Worm (Caenorhabditis elegans) whole organism, young adult: Measurements from ENCODE around the gene kin-2.

Source experiments
- F57C9.4 ChIP-seq: sonication (generic microtip); optimal IDR thresholded peaks from 2 replicates; lab custom pipeline; 2017; ENCODE audit warnings: mild to moderate bottlenecking, missing genetic modification characterization, missing compliant biosample characterization
- T07F8.4 ChIP-seq: sonication (generic microtip); optimal IDR thresholded peaks from 2 replicates; lab custom pipeline; 2016; ENCODE audit warnings: mild to moderate bottlenecking, missing genetic modification characterization, moderate library complexity, missing compliant biosample characterization
- T26A5.8 ChIP-seq: sonication (generic microtip); optimal IDR thresholded peaks from 2 replicates; lab custom pipeline; 2016; ENCODE audit warnings: missing genetic modification characterization, missing compliant biosample characterization
- Y95B8A.8 ChIP-seq: fragments of 200-800 bp; sonication (Bioruptor generic); IDR thresholded peaks from 2 replicates; pipeline ENCODE4 v1.3.6; 2022; ENCODE audit warnings: missing genetic modification reagents, missing genetic modification characterization, missing compliant biosample characterization
- ZK185.1 ChIP-seq: sonication (generic microtip); optimal IDR thresholded peaks from 2 replicates; lab custom pipeline; 2016; ENCODE audit warnings: mild to moderate bottlenecking, missing genetic modification characterization, missing compliant biosample characterization; ENCODE audit not compliant: poor library complexity, severe bottlenecking
- atf-7 ChIP-seq: sonication (generic microtip); optimal IDR thresholded peaks from 2 replicates; lab custom pipeline; 2017; ENCODE audit warnings: mild to moderate bottlenecking, missing genetic modification characterization, missing compliant biosample characterization
- athp-1 ChIP-seq: sonication (generic microtip); optimal IDR thresholded peaks from 2 replicates; lab custom pipeline; 2017; ENCODE audit warnings: mild to moderate bottlenecking, missing genetic modification characterization, missing compliant biosample characterization
- attf-3 ChIP-seq: fragments of 200-800 bp; sonication (Bioruptor generic); conservative IDR thresholded peaks from 2 replicates; pipeline ENCODE4 v1.3.6; 2022; ENCODE audit warnings: missing genetic modification reagents, missing genetic modification characterization, missing compliant biosample characterization
- attf-5 ChIP-seq: fragments of 200-800 bp; sonication (Bioruptor generic); optimal IDR thresholded peaks from 2 replicates; lab custom pipeline; 2018; ENCODE audit warnings: mild to moderate bottlenecking, missing genetic modification characterization, missing compliant biosample characterization
- ccch-3 ChIP-seq: fragments of 200-800 bp; sonication (Bioruptor generic); optimal IDR thresholded peaks from 2 replicates; lab custom pipeline; 2018; ENCODE audit warnings: mild to moderate bottlenecking, missing genetic modification characterization, missing compliant biosample characterization
- cebp-2 ChIP-seq: fragments of 200-800 bp; sonication (Bioruptor generic); IDR thresholded peaks from 2 replicates; pipeline ENCODE4 v1.3.6; 2022; ENCODE audit warnings: missing genetic modification characterization, missing compliant biosample characterization
- chd-7 ChIP-seq: sonication (generic microtip); optimal IDR thresholded peaks from 2 replicates; lab custom pipeline; 2016; ENCODE audit warnings: mild to moderate bottlenecking, missing genetic modification characterization, moderate library complexity, missing compliant biosample characterization
- die-1 ChIP-seq: sonication (generic microtip); optimal IDR thresholded peaks from 2 replicates; lab custom pipeline; 2016; ENCODE audit warnings: missing genotype, mild to moderate bottlenecking, missing genetic modification characterization, missing compliant biosample characterization
- dpl-1 ChIP-seq: fragments of 150-350 bp; optimal IDR thresholded peaks from 2 replicates; lab custom pipeline; 2014; ENCODE audit warnings: missing biosample characterization, missing genetic modification reagents, missing genetic modification characterization
- hlh-26 ChIP-seq: fragments of 200-800 bp; sonication (Bioruptor generic); conservative IDR thresholded peaks from 2 replicates; pipeline ENCODE4 v1.3.6; 2022; ENCODE audit warnings: missing genetic modification reagents, missing genetic modification characterization, missing compliant biosample characterization
- hrde-1 ChIP-seq: sonication (generic microtip); optimal IDR thresholded peaks from 2 replicates; lab custom pipeline; 2016; ENCODE audit warnings: missing genetic modification characterization, mild to moderate bottlenecking, missing compliant biosample characterization, moderate library complexity, missing genotype, missing genetic modification reagents, borderline replicate concordance
- hsf-1 ChIP-seq: fragments of 200-800 bp; sonication (Bioruptor generic); IDR thresholded peaks from 2 replicates; pipeline ENCODE4 v1.3.6; 2022; ENCODE audit warnings: missing genetic modification reagents, missing genetic modification characterization, missing compliant biosample characterization
- let-607 ChIP-seq, 2 experiments: fragments of 200-800 bp in 1 of 2; sonication (Bioruptor generic) in 1 of 2; sonication (generic microtip) in 1 of 2; optimal IDR thresholded peaks; 2 replicates each; lab custom pipeline; 2016 to 2018; ENCODE audit warnings: mild to moderate bottlenecking in 2 of 2, missing compliant biosample characterization in 2 of 2, missing genetic modification characterization in 2 of 2, moderate library complexity in 2 of 2, missing genotype in 1 of 2
- lir-1 ChIP-seq: fragments of 200-800 bp; sonication (Bioruptor generic); conservative IDR thresholded peaks from 2 replicates; pipeline ENCODE4 v1.3.6; 2022; ENCODE audit warnings: missing genetic modification reagents, missing genetic modification characterization, missing compliant biosample characterization
- mcd-1 ChIP-seq: fragments of 200-800 bp; sonication (Bioruptor generic); IDR thresholded peaks from 2 replicates; pipeline ENCODE4 v1.3.6; 2022; ENCODE audit warnings: missing genetic modification reagents, missing genetic modification characterization, missing compliant biosample characterization
- nfya-1 ChIP-seq: sonication (generic microtip); optimal IDR thresholded peaks from 2 replicates; lab custom pipeline; 2017; ENCODE audit warnings: antibody characterized with exemption, missing compliant biosample characterization, missing genetic modification characterization, borderline replicate concordance; ENCODE audit not compliant: insufficient read depth
- nhr-80 ChIP-seq: sonication (generic microtip); optimal IDR thresholded peaks from 2 replicates; lab custom pipeline; 2016; ENCODE audit warnings: missing genetic modification characterization, missing compliant biosample characterization
- pbrm-1 ChIP-seq: fragments of 200-800 bp; sonication (Bioruptor generic); IDR thresholded peaks from 2 replicates; pipeline ENCODE4 v1.3.6; 2022; ENCODE audit warnings: missing genetic modification reagents, missing genetic modification characterization, missing compliant biosample characterization
- repo-1 ChIP-seq: sonication (generic microtip); optimal IDR thresholded peaks from 2 replicates; lab custom pipeline; 2017; ENCODE audit warnings: mild to moderate bottlenecking, missing genetic modification characterization, missing compliant biosample characterization
- snpc-4 ChIP-seq, 5 experiments: fragments of 150-350 bp in 1 of 5; sonication (generic microtip) in 4 of 5; optimal IDR thresholded peaks; 2 replicates each; lab custom pipeline; 2014 to 2018; ENCODE audit warnings: missing genetic modification characterization in 5 of 5, missing biosample characterization in 3 of 5, antibody characterized with exemption in 2 of 5, mild to moderate bottlenecking in 2 of 5, missing compliant biosample characterization in 2 of 5, missing genotype in 2 of 5, moderate library complexity in 2 of 5, missing genetic modification reagents in 1 of 5
- somi-1 ChIP-seq: fragments of 200-800 bp; sonication (Bioruptor generic); optimal IDR thresholded peaks from 2 replicates; lab custom pipeline; 2018; ENCODE audit warnings: mild to moderate bottlenecking, missing genetic modification characterization, missing compliant biosample characterization
- sptf-2 ChIP-seq: fragments of 200-800 bp; sonication (Bioruptor generic); optimal IDR thresholded peaks from 2 replicates; lab custom pipeline; 2018; ENCODE audit warnings: mild to moderate bottlenecking, missing genetic modification characterization, missing compliant biosample characterization
- tbx-9 ChIP-seq: sonication (generic microtip); optimal IDR thresholded peaks from 2 replicates; lab custom pipeline; 2016; ENCODE audit warnings: borderline replicate concordance, missing genetic modification characterization, inconsistent platforms, missing compliant biosample characterization
- tlf-1 ChIP-seq: fragments of 200-800 bp; sonication (Bioruptor generic); optimal IDR thresholded peaks from 2 replicates; lab custom pipeline; 2018; ENCODE audit warnings: mild to moderate bottlenecking, missing genetic modification characterization, missing compliant biosample characterization
- zfh-2 ChIP-seq: fragments of 200-800 bp; sonication (Bioruptor generic); conservative IDR thresholded peaks from 2 replicates; pipeline ENCODE4 v1.3.6; 2022; ENCODE audit warnings: missing genetic modification reagents, missing genetic modification characterization, missing compliant biosample characterization
- ztf-3 ChIP-seq: fragments of 200-800 bp; sonication (Bioruptor generic); optimal IDR thresholded peaks from 2 replicates; lab custom pipeline; 2018; ENCODE audit warnings: mild to moderate bottlenecking, missing genetic modification characterization, missing compliant biosample characterization

kin-2 gene

DNA sequence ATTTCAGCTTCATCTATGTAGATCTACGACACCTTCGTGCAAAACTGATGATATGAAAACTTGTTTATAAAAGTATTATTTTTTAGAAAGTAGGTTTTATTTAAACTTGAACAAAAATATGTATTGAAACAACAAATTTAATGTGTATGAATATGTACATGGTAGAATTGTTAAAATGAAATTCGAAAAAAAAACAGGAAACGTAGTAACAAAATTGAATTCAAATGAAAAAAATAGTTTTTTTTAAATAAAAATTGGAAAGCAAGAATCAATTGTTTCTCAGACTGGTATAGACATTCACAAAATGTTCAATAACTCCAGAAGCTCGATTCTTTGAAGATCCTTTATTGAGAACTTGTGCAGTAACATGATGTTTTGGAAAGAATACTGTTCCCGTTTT, 43.1 kb upstream of the kin-2 start:
- TF ChIP-seq mcd-1 (GFP tag; lab: Robert Waterston, UW) (no peak), attf-3 (GFP tag; lab: Robert Waterston, UW) (no peak), nfya-1 (tag; lab: Kevin White, UChicago) (no peak), chd-7 (tag; lab: Kevin White, UChicago) (no peak), let-607 (tag; optimal IDR thresholded peaks at IDR 0.05; lab: Kevin White, UChicago) (no peak), athp-1 (tag; lab: Kevin White, UChicago) (no peak)
- TF ChIP-seq, all 124 proteins: peak for 0

ce11 chrX:6019886-6020469, 42.3 kb upstream of the kin-2 start, which contains the start of gene C09B8.4:
Gene C09B8.4 (minus strand): TSS chrX:6019936.
- TF ChIP-seq let-607 (tag; optimal IDR thresholded peaks at IDR 0.05; lab: Kevin White, UChicago) (peak in 1 of 2 experiments; percentile 87), dpl-1 (GFP tag; lab: Kevin White, UChicago) (no peak), repo-1 (tag; lab: Kevin White, UChicago) (no peak), zfh-2 (GFP tag; lab: Robert Waterston, UW) (no peak), pbrm-1 (no peak), snpc-4 (GFP tag; optimal IDR thresholded peaks at IDR 0.05; lab: Kevin White, UChicago) (no peak), snpc-4 (tag; optimal IDR thresholded peaks at IDR 0.05; lab: Kevin White, UChicago) (no peak), sptf-2 (GFP tag; lab: Kevin White, UChicago) (no peak), nhr-80 (tag; lab: Kevin White, UChicago) (peak; percentile 0), hsf-1 (no peak)

ce11 chrX:6015096-6015495, 37.4 kb upstream of the kin-2 start, which contains the start of gene C09B8.8:
Gene C09B8.8 (plus strand): TSS chrX:6015492.
- TF ChIP-seq ccch-3 (GFP tag; lab: Kevin White, UChicago) (no peak), hlh-26 (no peak), die-1 (tag; lab: Kevin White, UChicago) (no peak), pbrm-1 (no peak)
- TF ChIP-seq, all 124 proteins: peak for 0

ce11 chrX:6010573-6010972, 32.9 kb upstream of the kin-2 start, which contains the start of gene C09B8.3:
Gene C09B8.3 (minus strand): TSS chrX:6010673.
- TF ChIP-seq attf-5 (GFP tag; lab: Kevin White, UChicago) (no peak), somi-1 (no peak), ztf-3 (GFP tag; lab: Kevin White, UChicago) (no peak), die-1 (tag; lab: Kevin White, UChicago) (no peak), cebp-2 (GFP tag; lab: Robert Waterston, UW) (no peak), atf-7 (tag; lab: Kevin White, UChicago) (no peak), T07F8.4 (tag; lab: Kevin White, UChicago) (no peak), tlf-1 (GFP tag; lab: Kevin White, UChicago) (no peak), F57C9.4 (tag; lab: Kevin White, UChicago) (no peak), Y95B8A.8 (no peak), lir-1 (no peak), tbx-9 (tag; lab: Kevin White, UChicago) (no peak), T26A5.8 (tag; lab: Kevin White, UChicago) (no peak)
- TF ChIP-seq, all 124 proteins: peak for 0

DNA sequence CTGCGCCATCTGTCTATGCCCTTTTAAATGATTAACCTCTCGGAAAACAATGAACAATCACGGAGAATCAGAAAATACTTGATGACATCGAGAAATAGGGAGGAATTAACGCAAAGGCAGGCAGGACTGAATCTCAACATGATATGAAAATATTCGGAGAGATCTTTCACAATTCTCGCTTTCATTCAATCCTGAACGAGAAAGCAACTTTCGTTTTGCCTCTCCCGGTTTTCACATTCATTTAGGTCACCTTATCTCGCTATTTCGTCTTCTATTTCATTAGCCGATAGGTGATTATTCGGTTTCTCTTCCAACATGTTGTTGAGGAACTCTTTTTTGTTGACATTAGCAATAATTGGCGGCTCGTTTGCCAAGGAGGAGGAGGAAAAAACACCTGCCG, 26.7 kb upstream of the kin-2 start:
- TF ChIP-seq ZK185.1 (tag; lab: Kevin White, UChicago) (no peak), hrde-1 (tag; lab: Kevin White, UChicago) (no peak)
